Worm (Caenorhabditis elegans): ENCODE data around the gene sre-38.

ce11 chrII:12444679-12445376, 12.5 kb upstream of the sre-38 start, which contains the start of the genes W05H5.1 and pitr-6:
- TF ChIP-seq nhr-76 (tag; optimal IDR thresholded peaks at IDR 0.05), result no peak
- no peak for TF ChIP-seq unc-39 (tag; optimal IDR thresholded peaks at IDR 0.05)
- no peak for TF ChIP-seq fos-1 (tag; optimal IDR thresholded peaks at IDR 0.05)
- TF ChIP-seq eor-1 (tag; optimal IDR thresholded peaks at IDR 0.05), result no peak
- no peak for TF ChIP-seq ceh-9 (tag; optimal IDR thresholded peaks at IDR 0.05)
- no peak for TF ChIP-seq mdl-1 (tag; optimal IDR thresholded peaks at IDR 0.05)
- TF ChIP-seq lsy-12 (tag; optimal IDR thresholded peaks at IDR 0.05), result no peak
- TF ChIP-seq ceh-82 (tag; optimal IDR thresholded peaks at IDR 0.05), result no peak
- no peak for TF ChIP-seq nhr-237 (tag; optimal IDR thresholded peaks at IDR 0.05)
- TF ChIP-seq egl-27 (tag; optimal IDR thresholded peaks at IDR 0.05), result no peak
- no peak for TF ChIP-seq jun-1 (tag; optimal IDR thresholded peaks at IDR 0.05)
- no peak for TF ChIP-seq elt-3 (tag; optimal IDR thresholded peaks at IDR 0.05)
- no peak for TF ChIP-seq skn-1 (tag; optimal IDR thresholded peaks at IDR 0.05)
- TF ChIP-seq nhr-77 (tag; optimal IDR thresholded peaks at IDR 0.05), result no peak

All from whole organism, L3 larva.